Worm (Caenorhabditis elegans) whole organism, mixed stage, embryonic: Measurements from ENCODE around the gene chw-1.

Experiments
- blmp-1 ChIP-seq: fragments of 150-350 bp; optimal IDR thresholded peaks from 2 replicates; lab custom pipeline; 2014; ENCODE audit warnings: missing biosample characterization, missing genetic modification characterization
- elt-3 ChIP-seq: fragments of 150-350 bp; optimal IDR thresholded peaks from 2 replicates; lab custom pipeline; 2014; ENCODE audit warnings: missing biosample characterization, missing genetic modification characterization
- mep-1 ChIP-seq: fragments of 150-350 bp; optimal IDR thresholded peaks from 2 replicates; lab custom pipeline; 2017; ENCODE audit warnings: missing biosample characterization, missing genetic modification reagents, missing genetic modification characterization, inconsistent platforms
- nhr-12 ChIP-seq: fragments of 150-350 bp; optimal IDR thresholded peaks from 2 replicates; lab custom pipeline; 2014; ENCODE audit warnings: missing biosample characterization, missing genetic modification characterization
- nhr-237 ChIP-seq: fragments of 150-350 bp; optimal IDR thresholded peaks from 2 replicates; lab custom pipeline; 2014; ENCODE audit warnings: missing biosample characterization, missing genetic modification characterization
- snpc-4 ChIP-seq: fragments of 150-350 bp; optimal IDR thresholded peaks from 2 replicates; lab custom pipeline; 2014; ENCODE audit warnings: missing biosample characterization, missing genetic modification characterization
- zip-8 ChIP-seq: fragments of 150-350 bp; optimal IDR thresholded peaks from 2 replicates; lab custom pipeline; 2014; ENCODE audit warnings: missing biosample characterization, missing genetic modification characterization
- ztf-11 ChIP-seq: fragments of 150-350 bp; optimal IDR thresholded peaks from 2 replicates; lab custom pipeline; 2014; ENCODE audit warnings: missing biosample characterization, missing genetic modification characterization

- TF ChIP-seq blmp-1 (tag; lab: Kevin White, UChicago) (no peak), zip-8 (tag; lab: Kevin White, UChicago) (no peak), nhr-12 (tag; lab: Kevin White, UChicago) (no peak), nhr-237 (tag; lab: Kevin White, UChicago) (no peak), snpc-4 (tag; lab: Kevin White, UChicago) (no peak), ztf-11 (tag; lab: Kevin White, UChicago) (no peak), mep-1 (no peak), elt-3 (tag; lab: Kevin White, UChicago) (no peak)
Measured at ce11 chrV:10462066-10462465, at the start of gene chw-1.
